Fruit fly (Drosophila melanogaster) whole organism, adult: ENCODE data around the gene CG3546.

Source experiments
- CG14711 ChIP-seq: fragments of 200-800 bp; sonication (Bioruptor generic); optimal IDR thresholded peaks from 2 replicates; lab custom pipeline; 2018; ENCODE audit warnings: missing biosample characterization, mild to moderate bottlenecking, missing genetic modification characterization, moderate library complexity
- CG33017 ChIP-seq: fragments of 200-800 bp; sonication (Bioruptor generic); optimal IDR thresholded peaks from 2 replicates; lab custom pipeline; 2018; ENCODE audit warnings: missing biosample characterization, mild to moderate bottlenecking, missing genetic modification characterization, moderate library complexity
- Clk ChIP-seq: fragments of 200-800 bp; sonication (Bioruptor generic); optimal IDR thresholded peaks from 2 replicates; lab custom pipeline; 2017; ENCODE audit warnings: missing biosample characterization, missing genetic modification characterization
- Hr96 ChIP-seq: fragments of 200-800 bp; sonication (Bioruptor generic); optimal IDR thresholded peaks from 2 replicates; lab custom pipeline; 2016; ENCODE audit warnings: missing biosample characterization, missing genetic modification characterization
- kay ChIP-seq: fragments of 200-800 bp; sonication (Bioruptor generic); peaks from one replicate; lab custom pipeline; 2016; ENCODE audit warnings: missing biosample characterization, missing genetic modification characterization, borderline replicate concordance
- pad ChIP-seq: fragments of 200-800 bp; sonication (Bioruptor generic); optimal IDR thresholded peaks from 3 replicates; lab custom pipeline; 2017; ENCODE audit warnings: missing biosample characterization, missing genetic modification characterization, mild to moderate bottlenecking, moderate library complexity, missing genetic modification reagents
- tj ChIP-seq: fragments of 200-800 bp; sonication (Bioruptor generic); optimal IDR thresholded peaks from 3 replicates; lab custom pipeline; 2017; ENCODE audit warnings: missing biosample characterization, mild to moderate bottlenecking, missing genetic modification characterization, moderate library complexity
- toe ChIP-seq: fragments of 200-800 bp; sonication (Bioruptor generic); optimal IDR thresholded peaks from 2 replicates; lab custom pipeline; 2016; ENCODE audit warnings: missing biosample characterization, missing genetic modification characterization

dm6 chrX:4511575-4511974, 46.3 kb upstream of the CG3546 start:
- no peak for TF ChIP-seq Clk (GFP tag; lab: Kevin White, UChicago)
- TF ChIP-seq kay (GFP tag; lab: Kevin White, UChicago): no peak
- TF ChIP-seq CG33017 (tag; lab: Kevin White, UChicago): no peak
- no peak for TF ChIP-seq tj (GFP tag; lab: Kevin White, UChicago)
- TF ChIP-seq Hr96 (GFP tag; lab: Kevin White, UChicago): no peak
- TF ChIP-seq CG14711: no peak
- no peak for TF ChIP-seq toe (GFP tag; lab: Kevin White, UChicago)
- no peak for TF ChIP-seq pad (GFP tag; lab: Kevin White, UChicago)
